Fruit fly (Drosophila melanogaster) S2 (cell line): ENCODE data around the gene CG9926.

Source experiments
- CG8478 ChIP-seq: fragments of >200 bp; optimal IDR thresholded peaks from 2 replicates; lab custom pipeline; 2018
- CTCF ChIP-seq, 2 experiments: fragments of >200 bp; optimal IDR thresholded peaks; 2 replicates each; lab custom pipeline; 2018

- no peak for TF ChIP-seq CG8478
- TF ChIP-seq CTCF (optimal IDR thresholded peaks at IDR 0.05; lab: Kevin White, UChicago): no peak
Measured at dm6 chr3R:13998595-13998994, 47.7 kb upstream of the CG9926 start.
